Fruit fly (Drosophila melanogaster) whole organism, embryonic: Measurements from ENCODE around the gene CG5850.

ENCODE experiments used
- ATbp ChIP-seq: fragments of 200-800 bp; sonication (Bioruptor generic); optimal IDR thresholded peaks from 2 replicates; lab custom pipeline; 2017; ENCODE audit warnings: missing biosample characterization, mild to moderate bottlenecking, missing genetic modification characterization, missing genetic modification reagents
- Ada2b ChIP-seq: fragments of 200-800 bp; sonication (Bioruptor generic); IDR thresholded peaks from 2 replicates; pipeline ENCODE4 v1.3.6; 2022; ENCODE audit warnings: missing biosample characterization, missing genetic modification characterization
- Bgb ChIP-seq: fragments of 200-800 bp; sonication (Bioruptor generic); IDR thresholded peaks from 2 replicates; pipeline ENCODE4 v1.3.6; 2022; ENCODE audit warnings: missing biosample characterization, missing genetic modification characterization; ENCODE audit not compliant: partially characterized antibody
- CG11247 ChIP-seq: fragments of 200-800 bp; sonication (Bioruptor generic); IDR thresholded peaks from 2 replicates; pipeline ENCODE4 v1.3.6; 2022; ENCODE audit warnings: missing biosample characterization, missing genetic modification characterization
- CG11504 ChIP-seq: fragments of 200-800 bp; sonication (Bioruptor generic); optimal IDR thresholded peaks from 3 replicates; lab custom pipeline; 2019; ENCODE audit warnings: missing biosample characterization, mild to moderate bottlenecking, missing genetic modification characterization, moderate library complexity
- CG11723 ChIP-seq: fragments of 200-800 bp; sonication (Bioruptor generic); optimal IDR thresholded peaks from 2 replicates; lab custom pipeline; 2017; ENCODE audit warnings: missing biosample characterization, mild to moderate bottlenecking, missing genetic modification characterization
- CG13424 ChIP-seq: fragments of 200-800 bp; sonication (Bioruptor generic); optimal IDR thresholded peaks from 2 replicates; lab custom pipeline; 2019; ENCODE audit warnings: missing biosample characterization, mild to moderate bottlenecking, missing genetic modification characterization, moderate library complexity
- CG15601 ChIP-seq: fragments of 200-800 bp; sonication (Bioruptor generic); optimal IDR thresholded peaks from 3 replicates; lab custom pipeline; 2019; ENCODE audit warnings: missing biosample characterization, mild to moderate bottlenecking, missing genetic modification characterization, moderate library complexity
- CG17361 ChIP-seq: fragments of 200-800 bp; sonication (Bioruptor generic); IDR thresholded peaks from 3 replicates; pipeline ENCODE4 v1.3.6; 2022; ENCODE audit warnings: missing biosample characterization, missing genetic modification characterization
- CG17912 ChIP-seq: fragments of 200-800 bp; sonication (Bioruptor generic); optimal IDR thresholded peaks from 2 replicates; lab custom pipeline; 2018; ENCODE audit warnings: missing biosample characterization, mild to moderate bottlenecking, missing genetic modification characterization
- CG18619 ChIP-seq: fragments of 200-800 bp; sonication (Bioruptor generic); optimal IDR thresholded peaks from 3 replicates; lab custom pipeline; 2017; ENCODE audit warnings: missing biosample characterization, mild to moderate bottlenecking, missing genetic modification characterization
- CG2116 ChIP-seq: fragments of 200-800 bp; sonication (Bioruptor generic); optimal IDR thresholded peaks from 3 replicates; lab custom pipeline; 2018; ENCODE audit warnings: missing biosample characterization, mild to moderate bottlenecking, missing genetic modification characterization
- CG31365 ChIP-seq: fragments of 200-800 bp; sonication (Bioruptor generic); optimal IDR thresholded peaks from 2 replicates; lab custom pipeline; 2018; ENCODE audit warnings: missing biosample characterization, mild to moderate bottlenecking, missing genetic modification characterization
- CG31388 ChIP-seq: fragments of 200-800 bp; sonication (Bioruptor generic); optimal IDR thresholded peaks from 2 replicates; lab custom pipeline; 2016; ENCODE audit warnings: missing biosample characterization, missing genetic modification characterization
- CG32772 ChIP-seq: fragments of 200-800 bp; sonication (Bioruptor generic); IDR thresholded peaks from 2 replicates; pipeline ENCODE4 v1.3.6; 2022; ENCODE audit warnings: missing biosample characterization, missing genetic modification characterization
- CG34376 ChIP-seq: fragments of 200-800 bp; sonication (Bioruptor generic); optimal IDR thresholded peaks from 2 replicates; lab custom pipeline; 2018; ENCODE audit warnings: missing biosample characterization, mild to moderate bottlenecking, missing genetic modification characterization
- CG3995 ChIP-seq: fragments of 200-800 bp; sonication (Bioruptor generic); optimal IDR thresholded peaks from 3 replicates; lab custom pipeline; 2016; ENCODE audit warnings: missing biosample characterization, missing genetic modification characterization
- CG4282 ChIP-seq: fragments of 200-800 bp; sonication (Bioruptor generic); optimal IDR thresholded peaks from 2 replicates; lab custom pipeline; 2016; ENCODE audit warnings: missing biosample characterization, missing genetic modification characterization
- CG5245 ChIP-seq: fragments of 200-800 bp; sonication (Bioruptor generic); optimal IDR thresholded peaks from 3 replicates; lab custom pipeline; 2016; ENCODE audit warnings: missing biosample characterization, missing genetic modification characterization
- CG6683 ChIP-seq: fragments of 200-800 bp; sonication (Bioruptor generic); optimal IDR thresholded peaks from 2 replicates; lab custom pipeline; 2017; ENCODE audit warnings: missing biosample characterization, mild to moderate bottlenecking, missing genetic modification characterization, missing genetic modification reagents
- CG6689 ChIP-seq: fragments of 200-800 bp; sonication (Bioruptor generic); IDR thresholded peaks from 2 replicates; pipeline ENCODE4 v1.3.6; 2022; ENCODE audit warnings: missing biosample characterization, missing genetic modification characterization
- CG8281 ChIP-seq: fragments of 200-800 bp; sonication (Bioruptor generic); optimal IDR thresholded peaks from 2 replicates; lab custom pipeline; 2018; ENCODE audit warnings: missing biosample characterization, mild to moderate bottlenecking, missing genetic modification characterization, moderate library complexity
- Dbx ChIP-seq: fragments of 200-800 bp; sonication (Bioruptor generic); IDR thresholded peaks from 3 replicates; pipeline ENCODE4 v1.3.6; 2022; ENCODE audit warnings: missing biosample characterization, missing genetic modification characterization
- Dref ChIP-seq: fragments of 200-800 bp; sonication (Bioruptor generic); IDR thresholded peaks from 2 replicates; pipeline ENCODE4 v1.3.6; 2022; ENCODE audit warnings: missing biosample characterization, missing genetic modification characterization
- Drgx ChIP-seq: fragments of 200-800 bp; sonication (Bioruptor generic); IDR thresholded peaks from 2 replicates; pipeline ENCODE4 v1.3.6; 2022; ENCODE audit warnings: missing biosample characterization, missing genetic modification characterization
- H15 ChIP-seq: fragments of 200-800 bp; sonication (Bioruptor generic); IDR thresholded peaks from 3 replicates; pipeline ENCODE4 v1.3.6; 2022; ENCODE audit warnings: missing biosample characterization, missing genetic modification characterization
- Hr39 ChIP-seq: fragments of >200 bp; optimal IDR thresholded peaks from 2 replicates; lab custom pipeline; 2017
- Meics ChIP-seq: fragments of 200-800 bp; sonication (Bioruptor generic); optimal IDR thresholded peaks from 2 replicates; lab custom pipeline; 2017; ENCODE audit warnings: missing biosample characterization, mild to moderate bottlenecking, missing genetic modification characterization
- Opbp ChIP-seq: fragments of 200-800 bp; sonication (Bioruptor generic); IDR thresholded peaks from 3 replicates; pipeline ENCODE4 v1.3.6; 2022; ENCODE audit warnings: missing biosample characterization, missing genetic modification characterization; ENCODE audit not compliant: partially characterized antibody
- Optix ChIP-seq: fragments of 200-800 bp; sonication (Bioruptor generic); IDR thresholded peaks from 3 replicates; pipeline ENCODE4 v1.3.6; 2022; ENCODE audit warnings: missing biosample characterization, missing genetic modification characterization
- Pdp1 ChIP-seq, 2 experiments: fragments of 200-800 bp; sonication (Bioruptor generic); optimal IDR thresholded peaks; 3 replicates each; lab custom pipeline; 2016; ENCODE audit warnings: missing biosample characterization in 2 of 2, missing genetic modification characterization in 2 of 2, mild to moderate bottlenecking in 1 of 2, moderate library complexity in 1 of 2
- Ptx1 ChIP-seq: fragments of 200-800 bp; sonication (Bioruptor generic); IDR thresholded peaks from 2 replicates; pipeline ENCODE4 v1.3.6; 2022; ENCODE audit warnings: missing biosample characterization, missing genetic modification characterization
- Rx ChIP-seq: fragments of 200-800 bp; sonication (Bioruptor generic); IDR thresholded peaks from 2 replicates; pipeline ENCODE4 v1.3.6; 2022; ENCODE audit warnings: missing biosample characterization, missing genetic modification characterization
- Ssrp ChIP-seq: fragments of 200-800 bp; sonication (Bioruptor generic); optimal IDR thresholded peaks from 2 replicates; lab custom pipeline; 2018; ENCODE audit warnings: missing biosample characterization, mild to moderate bottlenecking, missing genetic modification characterization, moderate library complexity
- ab ChIP-seq: fragments of 200-800 bp; sonication (Bioruptor generic); optimal IDR thresholded peaks from 2 replicates; lab custom pipeline; 2016; ENCODE audit warnings: missing biosample characterization, missing genetic modification characterization
- abd-A ChIP-seq: fragments of 200-800 bp; sonication (Bioruptor generic); optimal IDR thresholded peaks from 3 replicates; lab custom pipeline; 2019; ENCODE audit warnings: missing biosample characterization, mild to moderate bottlenecking, missing genetic modification characterization, moderate library complexity
- cas ChIP-seq: fragments of 200-800 bp; sonication (Bioruptor generic); IDR thresholded peaks from 2 replicates; pipeline ENCODE4 v1.3.6; 2022; ENCODE audit warnings: missing biosample characterization, missing genetic modification characterization
- cato ChIP-seq: fragments of 200-800 bp; sonication (Bioruptor generic); optimal IDR thresholded peaks from 2 replicates; lab custom pipeline; 2016; ENCODE audit warnings: missing biosample characterization, missing genetic modification characterization, borderline replicate concordance
- dati ChIP-seq: fragments of 200-800 bp; sonication (Bioruptor generic); IDR thresholded peaks from 2 replicates; pipeline ENCODE4 v1.3.6; 2022; ENCODE audit warnings: missing biosample characterization, missing genetic modification characterization
- dpn ChIP-seq, 2 experiments: fragments of 200-800 bp; sonication (Bioruptor generic); optimal IDR thresholded peaks; 3 replicates each; lab custom pipeline; 2016; ENCODE audit warnings: missing biosample characterization in 2 of 2, missing genetic modification characterization in 2 of 2
- ems ChIP-seq: fragments of 200-800 bp; sonication (Bioruptor generic); optimal IDR thresholded peaks from 3 replicates; lab custom pipeline; 2016; ENCODE audit warnings: missing biosample characterization, missing genetic modification characterization
- en ChIP-seq: fragments of 200-800 bp; sonication (Bioruptor generic); optimal IDR thresholded peaks from 2 replicates; lab custom pipeline; 2016; ENCODE audit warnings: missing biosample characterization, missing genetic modification characterization
- gcm ChIP-seq: fragments of 200-800 bp; sonication (Bioruptor generic); optimal IDR thresholded peaks from 2 replicates; lab custom pipeline; 2019; ENCODE audit warnings: missing biosample characterization, mild to moderate bottlenecking, missing genetic modification characterization, moderate library complexity
- her ChIP-seq: fragments of 200-800 bp; sonication (Bioruptor generic); optimal IDR thresholded peaks from 2 replicates; lab custom pipeline; 2016; ENCODE audit warnings: missing biosample characterization, missing genetic modification characterization
- mam ChIP-seq: fragments of 200-800 bp; sonication (Bioruptor generic); optimal IDR thresholded peaks from 3 replicates; lab custom pipeline; 2016; ENCODE audit warnings: missing biosample characterization, missing genetic modification characterization
- prd ChIP-seq, 3 experiments: fragments of >200 bp in 2 of 3; fragments of 200-800 bp in 1 of 3; sonication (Bioruptor generic) in 1 of 3; optimal IDR thresholded peaks in 2 of 3; IDR thresholded peaks in 1 of 3; 2 replicates in 2 of 3; 3 replicates in 1 of 3; pipeline versions ENCODE4 v1.3.6 to Lab custom; 2017 to 2022; ENCODE audit warnings: missing biosample characterization in 1 of 3, missing genetic modification characterization in 1 of 3
- sc ChIP-seq, 3 experiments: fragments of >200 bp in 2 of 3; fragments of 200-800 bp in 1 of 3; sonication (Bioruptor generic) in 1 of 3; optimal IDR thresholded peaks; 2 replicates in 2 of 3; 3 replicates in 1 of 3; lab custom pipeline; 2017; ENCODE audit warnings: mild to moderate bottlenecking in 1 of 3, missing biosample characterization in 1 of 3, missing genetic modification characterization in 1 of 3, missing genetic modification reagents in 1 of 3
- tna ChIP-seq: fragments of 200-800 bp; sonication (Bioruptor generic); IDR thresholded peaks from 2 replicates; pipeline ENCODE4 v1.3.6; 2022; ENCODE audit warnings: missing biosample characterization, missing genetic modification characterization; ENCODE audit not compliant: partially characterized antibody
- unc-4 ChIP-seq: fragments of 200-800 bp; sonication (Bioruptor generic); IDR thresholded peaks from 2 replicates; pipeline ENCODE4 v1.3.6; 2022; ENCODE audit warnings: missing biosample characterization, missing genetic modification characterization; ENCODE audit not compliant: partially characterized antibody
- vvl ChIP-seq: fragments of 200-800 bp; sonication (Bioruptor generic); IDR thresholded peaks from 2 replicates; pipeline ENCODE4 v1.3.6; 2022; ENCODE audit warnings: missing biosample characterization, missing genetic modification characterization
- wor ChIP-seq: fragments of 200-800 bp; sonication (Bioruptor generic); IDR thresholded peaks from 2 replicates; pipeline ENCODE4 v1.3.6; 2022; ENCODE audit warnings: missing biosample characterization, missing genetic modification characterization

Gene CG5850

DNA sequence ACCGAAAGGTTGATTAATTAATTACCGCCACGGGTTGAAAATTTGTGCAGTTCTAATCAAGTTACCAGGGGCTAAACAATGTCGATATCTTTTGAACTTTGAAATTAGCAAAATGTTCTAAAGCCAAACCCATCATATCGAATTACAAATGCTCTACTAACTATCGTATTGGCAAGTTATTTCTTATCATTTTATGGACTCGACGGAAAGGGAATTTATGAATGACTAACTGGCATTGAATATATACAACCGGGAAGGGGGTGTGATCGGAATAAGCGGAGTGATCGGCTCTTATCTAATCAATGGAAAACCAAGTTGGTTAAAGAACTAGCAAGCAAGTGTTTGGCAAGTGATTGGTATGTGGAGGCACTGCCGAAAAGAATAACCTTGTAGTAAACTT is 20.2 kb downstream of the CG5850 start (continued):
- no peak for TF ChIP-seq Ssrp (tag; lab: Kevin White, UChicago)
- TF ChIP-seq CG6689 (GFP tag; lab: Robert Waterston, UW), result no peak
- no peak for TF ChIP-seq Ada2b
- no peak for TF ChIP-seq abd-A
- TF ChIP-seq CG4282 (GFP tag; lab: Kevin White, UChicago), result no peak
- TF ChIP-seq ab (GFP tag; lab: Kevin White, UChicago), result no peak
- no peak for TF ChIP-seq CG5245 (GFP tag; lab: Kevin White, UChicago)
- no peak for TF ChIP-seq Bgb (GFP tag; lab: Robert Waterston, UW)
- TF ChIP-seq wor, result no peak
- TF ChIP-seq Opbp (GFP tag; lab: Robert Waterston, UW), result no peak
- no peak for TF ChIP-seq CG2116 (GFP tag; lab: Kevin White, UChicago)
- TF ChIP-seq ems (GFP tag; lab: Kevin White, UChicago), result no peak
- no peak for TF ChIP-seq dati (GFP tag; lab: Robert Waterston, UW)
- TF ChIP-seq CG6683, result no peak
- TF ChIP-seq CG11247 (GFP tag; lab: Robert Waterston, UW), result no peak
- TF ChIP-seq CG18619, result no peak
- no peak for TF ChIP-seq tna (GFP tag; lab: Robert Waterston, UW)
- TF ChIP-seq ATbp (GFP tag; lab: Kevin White, UChicago), result no peak
- no peak for TF ChIP-seq Dref (GFP tag; lab: Robert Waterston, UW)
- no peak for TF ChIP-seq unc-4 (GFP tag; lab: Robert Waterston, UW)
- no peak for TF ChIP-seq H15
- TF ChIP-seq Optix (GFP tag; lab: Robert Waterston, UW), result no peak
- TF ChIP-seq CG13424 (tag; lab: Kevin White, UChicago), result no peak
- TF ChIP-seq en (GFP tag; lab: Kevin White, UChicago), result no peak
- TF ChIP-seq Hr39 (lab: Kevin White, UChicago), result no peak
- no peak for TF ChIP-seq vvl
- no peak for TF ChIP-seq cato (GFP tag; lab: Kevin White, UChicago)
- TF ChIP-seq CG31365 (tag; lab: Kevin White, UChicago), result peak; percentile 29
- no peak for TF ChIP-seq Drgx (GFP tag; lab: Robert Waterston, UW)
- TF ChIP-seq CG8281 (tag; lab: Kevin White, UChicago), result no peak
- TF ChIP-seq CG31388 (GFP tag; lab: Kevin White, UChicago), result no peak
- peak; percentile 50 for TF ChIP-seq mam (GFP tag; lab: Kevin White, UChicago)
- TF ChIP-seq CG17912 (GFP tag; lab: Kevin White, UChicago), result no peak
- peak; percentile 84 for TF ChIP-seq CG34376 (GFP tag; lab: Kevin White, UChicago)
- no peak for TF ChIP-seq dpn (GFP tag; optimal IDR thresholded peaks at IDR 0.05; lab: Kevin White, UChicago)
- no peak for TF ChIP-seq gcm (GFP tag; lab: Kevin White, UChicago)
- no peak for TF ChIP-seq cas
- no peak for TF ChIP-seq CG3995 (GFP tag; lab: Kevin White, UChicago)
- TF ChIP-seq Dbx (GFP tag; lab: Robert Waterston, UW), result no peak
- TF ChIP-seq prd (optimal IDR thresholded peaks at IDR 0.05; lab: Kevin White, UChicago), result no peak
- TF ChIP-seq prd (GFP tag; IDR thresholded peaks at IDR 0.05; lab: Robert Waterston, UW), result no peak
- 0 out of 2 replicates have a peak, but pooled peaks have one; percentile 13 for TF ChIP-seq Ptx1 (GFP tag; lab: Robert Waterston, UW)
- peak in 1 of 2 experiments; percentile 32 for TF ChIP-seq Pdp1 (GFP tag; optimal IDR thresholded peaks at IDR 0.05; lab: Kevin White, UChicago)
- no peak for TF ChIP-seq CG11723 (GFP tag; lab: Kevin White, UChicago)
- no peak for TF ChIP-seq Rx (GFP tag; lab: Robert Waterston, UW)
- no peak for TF ChIP-seq CG15601
- TF ChIP-seq CG17361 (GFP tag; lab: Robert Waterston, UW), result no peak
- TF ChIP-seq CG11504, result no peak
- no peak for TF ChIP-seq sc (optimal IDR thresholded peaks at IDR 0.05; lab: Kevin White, UChicago)
- no peak for TF ChIP-seq sc (GFP tag; optimal IDR thresholded peaks at IDR 0.05; lab: Kevin White, UChicago)
- TF ChIP-seq her (GFP tag; lab: Kevin White, UChicago), result peak; percentile 18
- no peak for TF ChIP-seq CG32772 (GFP tag; lab: Robert Waterston, UW)
- peak; percentile 31 for TF ChIP-seq Meics (GFP tag; lab: Kevin White, UChicago)
